Fruit fly (Drosophila melanogaster) whole organism, adult: ENCODE results near the gene CG10041.

Experiments used
- CG11617 ChIP-seq: fragments of 200-800 bp; sonication (Bioruptor generic); optimal IDR thresholded peaks from 2 replicates; lab custom pipeline; 2017; ENCODE audit warnings: mild to moderate bottlenecking, missing biosample characterization, missing genetic modification reagents, missing genetic modification characterization
- tj ChIP-seq: fragments of 200-800 bp; sonication (Bioruptor generic); optimal IDR thresholded peaks from 3 replicates; lab custom pipeline; 2017; ENCODE audit warnings: missing biosample characterization, mild to moderate bottlenecking, missing genetic modification characterization, moderate library complexity

DNA sequence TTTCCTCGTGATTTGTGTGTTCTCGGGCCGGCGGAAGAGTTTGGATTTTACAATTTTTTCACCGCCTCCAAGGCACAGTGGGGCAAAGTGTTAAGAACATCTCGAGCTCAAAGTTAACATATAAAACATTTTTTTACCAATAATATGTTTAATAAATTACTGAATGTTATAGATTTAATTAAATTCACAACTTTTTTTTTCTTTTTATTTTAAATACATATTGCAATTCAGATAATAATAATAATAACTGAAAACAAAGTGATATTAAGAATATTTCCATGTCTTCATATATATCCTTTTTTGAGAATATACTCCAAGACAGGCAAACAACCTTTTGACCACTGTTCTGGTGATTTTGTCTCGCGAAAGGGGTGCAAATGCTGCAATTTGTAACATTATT, 5.9 kb downstream of the CG10041 start:
- TF ChIP-seq tj (GFP tag; lab: Kevin White, UChicago), result no peak
- TF ChIP-seq CG11617 (GFP tag; lab: Kevin White, UChicago), result no peak
